Worm (Caenorhabditis elegans): Measurements from ENCODE around the gene F01D5.2.
"Not testable (repeated sequence)": the region's sequence is repeated elsewhere in the genome, so short reads cannot be mapped to it uniquely, and the experiment has no call there.

F01D5.2 gene

DNA sequence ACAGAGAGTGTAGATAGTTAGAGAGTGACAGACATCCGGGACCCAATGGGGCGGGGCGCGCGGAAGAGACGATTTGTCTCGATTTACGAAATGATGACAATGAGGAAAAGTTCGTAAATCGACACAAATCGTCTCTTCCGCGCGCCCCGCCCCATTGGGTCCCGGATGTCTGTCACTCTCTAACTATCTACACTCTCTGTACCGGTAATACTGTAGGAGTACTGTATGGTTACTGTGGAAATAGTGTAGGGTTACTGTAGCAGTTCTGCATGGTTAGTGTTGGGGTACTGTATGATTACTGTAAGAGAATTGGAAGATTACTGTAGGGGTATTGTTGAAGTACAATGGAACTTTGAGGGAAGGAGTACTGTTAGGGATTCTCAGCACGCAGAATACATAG, 22.4 kb upstream of the F01D5.2 start, which contains the start of gene F01D5.10:
Gene F01D5.10 (minus strand): TSS at position 101 of the 400 bp plus-strand sequence.
- not testable (repeated sequence) for TF ChIP-seq egl-5, hmg-11, nhr-12 (tag; optimal IDR thresholded peaks at IDR 0.05)

DNA sequence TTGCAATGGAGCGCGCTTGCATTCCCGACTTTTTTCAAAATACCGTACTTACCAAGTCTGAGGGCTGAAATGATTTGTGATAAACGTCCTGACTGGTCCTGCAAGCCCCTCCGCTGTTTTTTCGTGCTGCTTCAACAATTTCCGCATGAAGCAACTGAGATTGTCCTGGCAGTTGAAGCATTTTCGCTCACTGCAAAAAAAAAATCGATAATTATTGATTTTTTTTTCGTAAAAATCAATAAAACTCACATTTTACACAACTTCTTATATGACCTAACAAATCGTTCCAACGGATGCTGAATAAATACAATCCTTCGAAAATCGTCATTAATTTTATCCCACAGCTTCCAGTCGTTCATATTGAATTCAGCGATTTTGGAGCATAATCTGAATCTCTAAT, 20.0 kb upstream of the F01D5.2 start:
- TF ChIP-seq daf-12 (tag; optimal IDR thresholded peaks at IDR 0.05) (no peak), lin-39 (tag; optimal IDR thresholded peaks at IDR 0.05) (no peak), ceh-28 (tag; optimal IDR thresholded peaks at IDR 0.05) (peak; percentile 83), ztf-11 (tag; optimal IDR thresholded peaks at IDR 0.05) (no peak)

DNA sequence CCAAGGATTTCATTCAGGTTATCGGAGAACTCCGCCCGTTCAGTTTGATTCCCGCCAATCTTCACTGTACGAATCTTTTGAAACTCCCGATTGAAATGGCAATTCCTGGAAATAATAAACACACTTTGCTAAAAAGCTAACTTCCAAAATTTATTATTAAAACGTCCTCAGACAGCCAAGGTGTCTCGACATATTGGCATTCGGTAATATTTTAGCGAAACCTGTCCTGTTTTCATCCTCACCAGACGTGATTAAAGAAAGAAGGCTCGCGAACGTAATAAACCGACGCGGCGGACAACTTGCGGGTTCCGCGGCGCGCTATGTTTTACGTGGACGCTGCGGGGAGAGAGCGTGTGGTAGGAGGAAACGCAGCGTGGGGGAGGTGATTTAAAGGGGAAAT, 19.3 kb upstream of the F01D5.2 start:
- TF ChIP-seq zag-1 (tag; optimal IDR thresholded peaks at IDR 0.05) (no peak), unc-62 (GFP tag; optimal IDR thresholded peaks at IDR 0.05) (no peak), egl-27 (tag; optimal IDR thresholded peaks at IDR 0.05) (no peak), nhr-237 (tag; optimal IDR thresholded peaks at IDR 0.05) (no peak), nfya-1 (tag; optimal IDR thresholded peaks at IDR 0.05; ENCODE audit: insufficient read depth) (peak; percentile 74), sea-2 (GFP tag; optimal IDR thresholded peaks at IDR 0.05) (no peak), nhr-43 (tag; optimal IDR thresholded peaks at IDR 0.05; ENCODE audit: poor library complexity, severe bottlenecking) (peak; percentile 79), skn-1 (tag; optimal IDR thresholded peaks at IDR 0.05) (peak; percentile 39), egl-5 (tag; optimal IDR thresholded peaks at IDR 0.05) (no peak), lin-39 (tag; optimal IDR thresholded peaks at IDR 0.05) (peak; percentile 50), fkh-2 (tag; optimal IDR thresholded peaks at IDR 0.05) (peak; percentile 62), nhr-23 (tag; optimal IDR thresholded peaks at IDR 0.05) (peak; percentile 78), R02D3.7 (tag; optimal IDR thresholded peaks at IDR 0.05) (peak; percentile 41), mdl-1 (tag; optimal IDR thresholded peaks at IDR 0.05) (no peak), nhr-11 (tag; optimal IDR thresholded peaks at IDR 0.05) (no peak), aly-2 (tag; optimal IDR thresholded peaks at IDR 0.05) (no peak), tbx-2 (tag; optimal IDR thresholded peaks at IDR 0.05) (peak; percentile 71), nhr-67 (tag; optimal IDR thresholded peaks at IDR 0.05) (no peak), nhr-12 (tag; optimal IDR thresholded peaks at IDR 0.05) (no peak), nhr-77 (tag; optimal IDR thresholded peaks at IDR 0.05) (peak; percentile 69), ZK546.5 (tag; optimal IDR thresholded peaks at IDR 0.05) (no peak), nhr-25 (tag; optimal IDR thresholded peaks at IDR 0.05) (peak; percentile 65), ceh-28 (tag; optimal IDR thresholded peaks at IDR 0.05) (no peak), nhr-28 (tag; optimal IDR thresholded peaks at IDR 0.05) (no peak), elt-2 (tag; optimal IDR thresholded peaks at IDR 0.05) (peak; percentile 62), elt-3 (tag; optimal IDR thresholded peaks at IDR 0.05) (no peak), ceh-16 (tag; optimal IDR thresholded peaks at IDR 0.05) (no peak), jun-1 (tag; optimal IDR thresholded peaks at IDR 0.05) (peak; percentile 26), snpc-4 (tag; optimal IDR thresholded peaks at IDR 0.05) (peak; percentile 99), ama-1 (optimal IDR thresholded peaks at IDR 0.05) (peak; percentile 98), eor-1 (tag; optimal IDR thresholded peaks at IDR 0.05) (no peak), ceh-82 (tag; optimal IDR thresholded peaks at IDR 0.05) (peak; percentile 55), ceh-9 (tag; optimal IDR thresholded peaks at IDR 0.05) (no peak), daf-12 (tag; optimal IDR thresholded peaks at IDR 0.05) (no peak), elt-1 (tag; optimal IDR thresholded peaks at IDR 0.05) (no peak), lsy-12 (tag; optimal IDR thresholded peaks at IDR 0.05) (peak; percentile 84), pqm-1 (tag; optimal IDR thresholded peaks at IDR 0.05) (peak; percentile 79), fos-1 (tag; optimal IDR thresholded peaks at IDR 0.05) (no peak), nhr-76 (tag; optimal IDR thresholded peaks at IDR 0.05) (no peak), lin-15B (tag; optimal IDR thresholded peaks at IDR 0.05) (peak; percentile 62), pha-4 (tag; optimal IDR thresholded peaks at IDR 0.05) (peak; percentile 52), hmg-11 (tag; optimal IDR thresholded peaks at IDR 0.05) (peak; percentile 75)
